Worm (Caenorhabditis elegans): ENCODE measurements around the gene F52E1.14.

DNA sequence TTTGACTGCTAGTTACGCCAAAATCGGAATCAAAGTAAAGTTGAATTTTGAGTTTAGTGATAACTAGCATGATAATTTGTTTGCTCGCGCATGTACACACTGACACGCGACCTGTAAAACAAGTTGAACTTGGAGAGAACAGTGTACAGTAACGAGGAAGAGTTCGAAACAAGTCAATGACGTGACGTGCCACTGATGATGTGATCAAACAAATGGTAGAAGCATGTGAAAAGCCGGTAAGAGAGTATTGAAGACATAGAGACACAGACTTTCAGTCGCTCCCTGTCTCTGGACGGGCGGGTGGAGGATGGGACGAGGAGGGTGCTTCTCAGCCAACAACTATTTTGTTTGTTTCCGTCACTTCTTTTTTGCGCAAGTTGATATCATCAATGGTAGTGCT, 19.4 kb downstream of the F52E1.14 start:
- TF ChIP-seq ztf-4 (tag; optimal IDR thresholded peaks at IDR 0.05) (no peak), ces-1 (GFP tag; optimal IDR thresholded peaks at IDR 0.05) (no peak), ama-1 (optimal IDR thresholded peaks at IDR 0.05) (no peak), unc-62 (GFP tag; optimal IDR thresholded peaks at IDR 0.05) (no peak), lin-35 (GFP tag; optimal IDR thresholded peaks at IDR 0.05) (no peak), ceh-82 (tag; optimal IDR thresholded peaks at IDR 0.05) (no peak), nhr-20 (tag; optimal IDR thresholded peaks at IDR 0.05) (no peak), unc-130 (tag; optimal IDR thresholded peaks at IDR 0.05) (no peak), unc-98 (GFP tag; IDR thresholded peaks at IDR 0.05) (no peak), nhr-12 (tag; optimal IDR thresholded peaks at IDR 0.05) (no peak), xbp-1 (tag; optimal IDR thresholded peaks at IDR 0.05) (no peak), alr-1 (tag; optimal IDR thresholded peaks at IDR 0.05; ENCODE audit: borderline replicate concordance) (no peak), pax-3 (tag; optimal IDR thresholded peaks at IDR 0.05) (no peak)
